Worm (Caenorhabditis elegans) whole organism, L3 larva: ENCODE measurements around the gene C34F11.5.

Source experiments
- ZK546.5 ChIP-seq: sonication (generic microtip); optimal IDR thresholded peaks from 2 replicates; lab custom pipeline; 2017; ENCODE audit warnings: missing biosample characterization, missing genetic modification characterization
- ama-1 ChIP-seq: fragments of 150-350 bp; optimal IDR thresholded peaks from 2 replicates; lab custom pipeline; 2018
- ceh-82 ChIP-seq: fragments of 150-350 bp; optimal IDR thresholded peaks from 2 replicates; lab custom pipeline; 2014; ENCODE audit warnings: missing biosample characterization, missing genetic modification characterization
- ceh-9 ChIP-seq: sonication (generic microtip); optimal IDR thresholded peaks from 2 replicates; lab custom pipeline; 2018; ENCODE audit warnings: missing biosample characterization, missing genetic modification characterization
- egl-27 ChIP-seq: sonication (generic microtip); optimal IDR thresholded peaks from 4 replicates; lab custom pipeline; 2017; ENCODE audit warnings: missing biosample characterization, missing genetic modification reagents, missing genetic modification characterization
- egl-5 ChIP-seq: fragments of 150-350 bp; optimal IDR thresholded peaks from 2 replicates; lab custom pipeline; 2017; ENCODE audit warnings: missing biosample characterization, missing genetic modification reagents, missing genetic modification characterization, inconsistent platforms
- elt-1 ChIP-seq: fragments of 150-350 bp; optimal IDR thresholded peaks from 2 replicates; lab custom pipeline; 2014; ENCODE audit warnings: missing biosample characterization, missing genetic modification characterization
- fos-1 ChIP-seq: fragments of 150-350 bp; optimal IDR thresholded peaks from 2 replicates; lab custom pipeline; 2014; ENCODE audit warnings: missing biosample characterization, missing genetic modification characterization
- mdl-1 ChIP-seq: fragments of 150-350 bp; optimal IDR thresholded peaks from 2 replicates; lab custom pipeline; 2014; ENCODE audit warnings: missing biosample characterization, missing genetic modification characterization
- nhr-12 ChIP-seq: fragments of 150-350 bp; optimal IDR thresholded peaks from 2 replicates; lab custom pipeline; 2014; ENCODE audit warnings: missing biosample characterization, missing genetic modification characterization
- pqm-1 ChIP-seq: fragments of 150-350 bp; optimal IDR thresholded peaks from 2 replicates; lab custom pipeline; 2017; ENCODE audit warnings: missing biosample characterization, missing genetic modification characterization, inconsistent platforms
- unc-62 ChIP-seq: fragments of 150-350 bp; sonication (generic microtip); optimal IDR thresholded peaks from 4 replicates; lab custom pipeline; 2014; ENCODE audit warnings: missing biosample characterization, missing genetic modification reagents, missing genetic modification characterization
- ztf-11 ChIP-seq: fragments of 150-350 bp; optimal IDR thresholded peaks from 2 replicates; lab custom pipeline; 2014; ENCODE audit warnings: missing biosample characterization, missing genetic modification characterization
- ztf-4 ChIP-seq: fragments of 150-350 bp; optimal IDR thresholded peaks from 2 replicates; lab custom pipeline; 2014; ENCODE audit warnings: missing biosample characterization, missing genetic modification characterization

- no peak for TF ChIP-seq elt-1 (tag; lab: Kevin White, UChicago)
- TF ChIP-seq ama-1 (lab: Kevin White, UChicago) = no peak
- TF ChIP-seq nhr-12 (tag; lab: Kevin White, UChicago) = no peak
- TF ChIP-seq mdl-1 (tag; lab: Kevin White, UChicago) = no peak
- TF ChIP-seq ztf-11 (tag; lab: Kevin White, UChicago) = no peak
- TF ChIP-seq egl-5 (tag; lab: Kevin White, UChicago) = no peak
- TF ChIP-seq pqm-1 (tag; lab: Kevin White, UChicago) = peak; percentile 68
- no peak for TF ChIP-seq fos-1 (tag; lab: Kevin White, UChicago)
- TF ChIP-seq unc-62 (GFP tag; lab: Kevin White, UChicago) = no peak
- TF ChIP-seq ztf-4 = no peak
- TF ChIP-seq egl-27 (tag; lab: Kevin White, UChicago) = no peak
- TF ChIP-seq ZK546.5 (tag; lab: Kevin White, UChicago) = no peak
- TF ChIP-seq ceh-9 (tag; lab: Kevin White, UChicago) = no peak
- no peak for TF ChIP-seq ceh-82 (tag; lab: Kevin White, UChicago)
These were observed 7.3 kb downstream of the C34F11.5 start, which contains the start of gene ampd-1 for ce11 chrII:5202930-5203329.
